Fruit fly (Drosophila melanogaster): ENCODE results near the gene CG14445.

Gene CG14445

dm6 chrX:6237015-6237414 is at the start of gene CG14445:
Gene CG14445, plus strand, starts transcription at chrX:6237315.
- TF ChIP-seq EcR (GFP tag; optimal IDR thresholded peaks at IDR 0.05) (no peak), psq (optimal IDR thresholded peaks at IDR 0.05) (no peak), CG8478 (optimal IDR thresholded peaks at IDR 0.05) (no peak), Dll (optimal IDR thresholded peaks at IDR 0.05) (no peak), pan (optimal IDR thresholded peaks at IDR 0.05) (no peak), usp (GFP tag; optimal IDR thresholded peaks at IDR 0.05) (no peak)

DNA sequence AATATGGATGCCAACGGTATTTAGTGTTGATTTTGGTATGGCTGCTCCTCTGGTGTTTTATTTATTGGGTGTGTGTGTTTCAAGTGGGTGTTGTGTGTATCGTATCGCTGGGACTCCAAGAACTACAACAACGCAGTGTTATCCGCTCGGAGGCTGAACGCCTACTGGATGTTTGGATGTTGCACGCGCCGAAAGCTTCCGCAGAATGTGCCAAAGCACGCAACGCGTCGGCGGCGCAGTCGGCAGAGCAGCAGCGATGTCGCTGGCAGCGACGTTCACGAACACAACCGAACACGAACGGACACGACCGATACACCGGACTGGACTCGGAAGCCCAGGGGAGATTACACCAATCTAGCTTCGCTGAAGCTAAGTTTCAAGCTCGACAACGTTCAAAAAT is 44.8 kb upstream of the CG14445 start, which contains the start of gene Ca-alpha1T:
Ca-alpha1T (minus strand) TSS at position 152 of the 400 bp plus-strand sequence.
- TF ChIP-seq CG8478 (optimal IDR thresholded peaks at IDR 0.05) = no peak
- TF ChIP-seq pan (optimal IDR thresholded peaks at IDR 0.05) = no peak

DNA sequence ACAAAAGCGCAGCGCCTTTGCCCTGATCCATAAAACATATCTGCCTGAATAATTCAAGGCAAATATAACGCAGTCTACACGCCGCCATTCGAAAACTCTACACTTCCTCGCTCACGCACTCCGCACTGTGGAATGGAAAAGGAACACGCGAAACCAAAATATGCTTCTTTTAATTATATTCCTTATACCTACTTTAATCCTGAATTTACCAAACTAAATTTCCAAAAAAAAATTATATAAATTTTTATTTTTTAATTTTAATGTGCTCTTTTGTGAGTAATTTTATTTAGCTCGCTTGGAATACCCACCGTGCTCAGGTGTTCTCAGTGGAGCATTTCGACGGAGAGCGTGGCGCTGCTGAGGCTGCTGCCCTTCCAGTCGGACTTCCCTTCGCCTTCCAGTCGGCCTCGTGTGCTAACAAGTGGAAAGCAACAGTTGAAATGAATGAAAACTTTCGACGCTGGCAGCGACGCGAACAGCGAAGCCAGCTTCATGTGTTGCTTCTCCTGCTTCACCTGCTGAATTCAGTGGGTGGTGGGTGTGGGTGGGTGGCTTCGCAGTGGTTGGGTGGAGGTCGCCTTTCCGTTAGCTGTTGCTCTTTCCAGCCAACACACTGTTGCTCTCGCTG is 43.8 kb upstream of the CG14445 start:
- TF ChIP-seq usp (GFP tag; optimal IDR thresholded peaks at IDR 0.05) (no peak), EcR (GFP tag; optimal IDR thresholded peaks at IDR 0.05) (no peak), pan (optimal IDR thresholded peaks at IDR 0.05) (no peak), CG8478 (optimal IDR thresholded peaks at IDR 0.05) (no peak)

DNA sequence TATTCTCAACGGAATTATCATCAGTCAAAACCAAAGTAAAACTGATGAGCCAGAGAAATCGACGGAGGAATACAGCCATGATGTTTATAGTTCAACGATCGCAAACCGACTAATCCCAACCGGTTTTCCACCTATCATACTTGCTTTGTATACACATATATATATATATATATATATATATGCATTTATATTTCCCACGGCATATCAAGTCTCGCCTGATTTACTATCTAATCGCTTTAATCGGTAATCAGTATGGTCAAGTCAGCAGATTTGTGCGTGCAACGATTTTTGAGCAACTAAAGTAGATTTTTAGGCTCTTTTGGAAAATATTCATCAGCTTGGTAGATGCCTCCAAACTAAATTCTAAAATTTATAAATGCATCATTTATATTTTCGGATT is 40.8 kb upstream of the CG14445 start, which contains the start of gene CG32750:
CG32750 (minus strand) TSS at position 101 of the 400 bp plus-strand sequence.
- no peak for TF ChIP-seq EcR (GFP tag; optimal IDR thresholded peaks at IDR 0.05)

DNA sequence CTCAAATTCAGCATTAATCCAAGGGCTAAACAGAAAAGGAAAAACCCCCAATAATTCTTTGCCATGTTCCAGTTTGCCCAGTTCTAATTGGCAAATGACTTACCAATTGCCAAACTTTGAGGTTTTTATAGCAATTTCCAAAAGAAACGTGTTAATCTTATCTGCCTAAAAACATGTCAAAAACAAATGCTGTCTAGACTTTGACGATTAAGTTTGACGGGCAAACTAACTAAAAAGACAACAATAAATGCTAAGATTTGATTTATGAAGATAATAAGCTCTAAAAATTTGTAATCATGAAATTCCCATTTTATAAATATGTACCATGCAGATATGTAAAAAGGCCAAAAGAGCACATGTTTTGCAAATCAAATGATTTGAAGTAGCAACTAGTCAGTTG is 38.6 kb upstream of the CG14445 start, which contains the start of gene CG32751:
CG32751 (minus strand) TSS at position 101 of the 400 bp plus-strand sequence.
- TF ChIP-seq Dll (optimal IDR thresholded peaks at IDR 0.05) = no peak
- no peak for TF ChIP-seq pan (optimal IDR thresholded peaks at IDR 0.05)
- TF ChIP-seq usp (GFP tag; optimal IDR thresholded peaks at IDR 0.05) = no peak
- no peak for TF ChIP-seq CG8478 (optimal IDR thresholded peaks at IDR 0.05)
- TF ChIP-seq psq (optimal IDR thresholded peaks at IDR 0.05) = no peak
- no peak for TF ChIP-seq EcR (GFP tag; optimal IDR thresholded peaks at IDR 0.05)

DNA sequence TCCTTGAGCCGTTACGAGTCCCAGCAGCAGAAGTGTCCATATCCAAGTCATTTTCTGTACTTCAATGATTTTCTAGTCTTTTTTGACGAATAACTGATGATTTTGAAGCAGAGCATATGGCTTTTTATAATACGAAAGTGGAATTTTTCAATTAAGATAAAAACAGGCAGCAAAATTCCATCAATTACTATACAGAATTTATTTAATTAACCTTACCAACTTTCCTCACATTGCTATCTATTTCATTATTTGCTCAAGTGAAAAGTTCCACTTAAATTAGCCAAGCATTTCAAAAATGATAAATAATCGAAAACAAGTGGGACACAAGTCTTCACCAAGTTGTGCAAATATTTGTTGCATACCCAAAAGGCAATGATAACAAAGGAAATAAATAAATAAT is 37.3 kb upstream of the CG14445 start, which contains the start of gene CG43090:
CG43090 (minus strand) TSS at position 101 of the 400 bp plus-strand sequence.
- TF ChIP-seq pan (optimal IDR thresholded peaks at IDR 0.05) (no peak), EcR (GFP tag; optimal IDR thresholded peaks at IDR 0.05) (no peak), usp (GFP tag; optimal IDR thresholded peaks at IDR 0.05) (no peak), Dll (optimal IDR thresholded peaks at IDR 0.05) (no peak), CG8478 (optimal IDR thresholded peaks at IDR 0.05) (no peak), psq (optimal IDR thresholded peaks at IDR 0.05) (no peak)

DNA sequence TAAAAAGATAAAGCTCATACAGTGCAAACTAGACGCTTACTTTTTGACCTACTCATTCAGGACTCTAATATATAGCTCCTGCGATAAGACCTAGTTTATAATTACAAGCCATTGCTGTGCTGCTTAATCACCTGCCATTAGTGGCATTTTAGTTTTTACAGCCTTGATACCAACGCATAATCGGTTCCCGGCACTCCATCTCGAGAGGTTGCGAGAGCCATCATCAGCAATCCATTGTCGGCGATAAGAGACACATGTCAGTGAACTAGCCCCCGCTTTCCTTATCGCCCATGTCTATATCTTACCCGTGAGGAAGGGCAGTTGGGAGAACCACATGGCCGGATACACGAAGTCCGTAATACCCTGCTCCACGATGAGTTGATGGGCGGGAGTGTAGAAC is 35.7 kb upstream of the CG14445 start:
- TF ChIP-seq psq (optimal IDR thresholded peaks at IDR 0.05) (no peak), usp (GFP tag; optimal IDR thresholded peaks at IDR 0.05) (no peak), Dll (optimal IDR thresholded peaks at IDR 0.05) (no peak), CG8478 (optimal IDR thresholded peaks at IDR 0.05) (no peak), pan (optimal IDR thresholded peaks at IDR 0.05) (no peak), EcR (GFP tag; optimal IDR thresholded peaks at IDR 0.05) (no peak)

- TF ChIP-seq EcR (GFP tag; optimal IDR thresholded peaks at IDR 0.05) (no peak), CG8478 (optimal IDR thresholded peaks at IDR 0.05) (no peak), usp (GFP tag; optimal IDR thresholded peaks at IDR 0.05) (no peak), pan (optimal IDR thresholded peaks at IDR 0.05) (no peak), Dll (optimal IDR thresholded peaks at IDR 0.05) (no peak), psq (optimal IDR thresholded peaks at IDR 0.05) (no peak)
These were observed 34.6 kb upstream of the CG14445 start, which contains the start of gene vanin-like for dm6 chrX:6202509-6202979. Gene vanin-like, minus strand, starts transcription at chrX:6202559.

dm6 chrX:6205099-6205498 is 32.0 kb upstream of the CG14445 start:
- TF ChIP-seq psq (optimal IDR thresholded peaks at IDR 0.05) (no peak), EcR (GFP tag; optimal IDR thresholded peaks at IDR 0.05) (no peak), usp (GFP tag; optimal IDR thresholded peaks at IDR 0.05) (no peak), pan (optimal IDR thresholded peaks at IDR 0.05) (no peak), CG8478 (optimal IDR thresholded peaks at IDR 0.05) (no peak), Dll (optimal IDR thresholded peaks at IDR 0.05) (no peak)

DNA sequence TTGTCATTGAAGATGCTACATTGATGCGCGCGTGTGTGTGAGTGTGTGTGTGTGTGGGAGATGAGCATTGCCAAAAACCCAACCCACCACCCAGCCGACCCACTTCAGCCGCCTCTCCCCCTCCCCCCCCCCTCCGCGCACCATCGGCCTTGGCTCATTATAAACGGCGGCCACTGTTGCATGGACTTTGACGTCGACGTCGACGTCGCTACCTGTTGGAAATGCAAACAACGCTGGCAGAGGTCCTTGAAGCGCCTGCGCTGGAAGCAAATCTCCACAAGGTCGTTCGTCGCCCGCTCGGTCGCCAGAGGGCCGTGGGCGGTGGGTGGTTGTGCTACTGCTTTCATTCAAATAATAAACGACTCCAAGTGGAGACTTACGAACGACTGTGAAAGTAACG is 20.5 kb upstream of the CG14445 start:
- TF ChIP-seq EcR (GFP tag; optimal IDR thresholded peaks at IDR 0.05) (no peak), CG8478 (optimal IDR thresholded peaks at IDR 0.05) (no peak), Dll (optimal IDR thresholded peaks at IDR 0.05) (no peak), usp (GFP tag; optimal IDR thresholded peaks at IDR 0.05) (no peak), psq (optimal IDR thresholded peaks at IDR 0.05) (no peak), pan (optimal IDR thresholded peaks at IDR 0.05) (no peak)

- TF ChIP-seq CG8478 (optimal IDR thresholded peaks at IDR 0.05) (no peak), usp (GFP tag; optimal IDR thresholded peaks at IDR 0.05) (no peak), Dll (optimal IDR thresholded peaks at IDR 0.05) (no peak), EcR (GFP tag; optimal IDR thresholded peaks at IDR 0.05) (no peak), pan (optimal IDR thresholded peaks at IDR 0.05) (no peak), psq (optimal IDR thresholded peaks at IDR 0.05) (no peak)
These were observed 17.9 kb upstream of the CG14445 start, which contains the start of gene Btnd for dm6 chrX:6219227-6219626. Gene Btnd, minus strand, starts transcription at chrX:6219327.

- TF ChIP-seq psq (optimal IDR thresholded peaks at IDR 0.05) = no peak
- no peak for TF ChIP-seq Dll (optimal IDR thresholded peaks at IDR 0.05)
- TF ChIP-seq pan (optimal IDR thresholded peaks at IDR 0.05) = no peak
- TF ChIP-seq CG8478 (optimal IDR thresholded peaks at IDR 0.05) = no peak
- no peak for TF ChIP-seq usp (GFP tag; optimal IDR thresholded peaks at IDR 0.05)
- TF ChIP-seq EcR (GFP tag; optimal IDR thresholded peaks at IDR 0.05) = no peak
These were observed 17.2 kb upstream of the CG14445 start, which contains the start of gene Efr for dm6 chrX:6219845-6220345. Gene Efr, plus strand, starts transcription at chrX:6219957.

All from whole organism.